Fruit fly (Drosophila melanogaster) whole organism, embryonic: Measurements from ENCODE around the gene CG42758.

Source experiments
- BEAF-32 ChIP-seq: fragments of 200-800 bp; sonication (Bioruptor generic); optimal IDR thresholded peaks from 3 replicates; lab custom pipeline; 2017; ENCODE audit warnings: missing biosample characterization, missing genetic modification characterization, mild to moderate bottlenecking, moderate library complexity, missing genetic modification reagents
- CG10366 ChIP-seq: fragments of 200-800 bp; sonication (Bioruptor generic); IDR thresholded peaks from 2 replicates; pipeline ENCODE4 v1.3.6; 2022; ENCODE audit warnings: missing biosample characterization, missing genetic modification characterization
- CG10462 ChIP-seq: fragments of 200-800 bp; sonication (Bioruptor generic); optimal IDR thresholded peaks from 2 replicates; lab custom pipeline; 2016; ENCODE audit warnings: missing biosample characterization, missing genetic modification characterization
- CG11723 ChIP-seq: fragments of 200-800 bp; sonication (Bioruptor generic); optimal IDR thresholded peaks from 2 replicates; lab custom pipeline; 2017; ENCODE audit warnings: missing biosample characterization, mild to moderate bottlenecking, missing genetic modification characterization
- CG12104 ChIP-seq: fragments of 200-800 bp; sonication (Bioruptor generic); optimal IDR thresholded peaks from 3 replicates; lab custom pipeline; 2016; ENCODE audit warnings: missing biosample characterization, missing genetic modification characterization
- CG12299 ChIP-seq: fragments of 200-800 bp; sonication (Bioruptor generic); optimal IDR thresholded peaks from 2 replicates; lab custom pipeline; 2018; ENCODE audit warnings: missing biosample characterization, mild to moderate bottlenecking, missing genetic modification characterization
- CG13424 ChIP-seq: fragments of 200-800 bp; sonication (Bioruptor generic); optimal IDR thresholded peaks from 2 replicates; lab custom pipeline; 2019; ENCODE audit warnings: missing biosample characterization, mild to moderate bottlenecking, missing genetic modification characterization, moderate library complexity
- CG14710 ChIP-seq: fragments of 200-800 bp; sonication (Bioruptor generic); optimal IDR thresholded peaks from 3 replicates; lab custom pipeline; 2019; ENCODE audit warnings: missing biosample characterization, mild to moderate bottlenecking, missing genetic modification characterization, moderate library complexity
- CG15479 ChIP-seq: fragments of 200-800 bp; sonication (Bioruptor generic); optimal IDR thresholded peaks from 3 replicates; lab custom pipeline; 2019; ENCODE audit warnings: missing biosample characterization, mild to moderate bottlenecking, missing genetic modification characterization, moderate library complexity
- CG16813 ChIP-seq: fragments of 200-800 bp; sonication (Bioruptor generic); IDR thresholded peaks from 3 replicates; pipeline ENCODE4 v1.3.6; 2022; ENCODE audit warnings: missing biosample characterization, missing genetic modification characterization; ENCODE audit not compliant: partially characterized antibody
- CG17186 ChIP-seq: fragments of 200-800 bp; sonication (Bioruptor generic); optimal IDR thresholded peaks from 3 replicates; lab custom pipeline; 2017; ENCODE audit warnings: missing biosample characterization, missing genetic modification reagents, missing genetic modification characterization
- CG17328 ChIP-seq: fragments of 200-800 bp; sonication (Bioruptor generic); IDR thresholded peaks from 2 replicates; pipeline ENCODE4 v1.3.6; 2022; ENCODE audit warnings: missing biosample characterization, missing genetic modification characterization
- CG18262 ChIP-seq: fragments of 200-800 bp; optimal IDR thresholded peaks from 3 replicates; lab custom pipeline; 2019; ENCODE audit warnings: missing biosample characterization, mild to moderate bottlenecking, missing genetic modification characterization, moderate library complexity
- CG18599 ChIP-seq: fragments of 200-800 bp; sonication (Bioruptor generic); optimal IDR thresholded peaks from 3 replicates; lab custom pipeline; 2017; ENCODE audit warnings: missing biosample characterization, missing genetic modification characterization, mild to moderate bottlenecking, moderate library complexity, missing genetic modification reagents
- CG18764 ChIP-seq: fragments of 200-800 bp; sonication (Bioruptor generic); optimal IDR thresholded peaks from 3 replicates; lab custom pipeline; 2016; ENCODE audit warnings: missing biosample characterization, missing genetic modification characterization
- CG2202 ChIP-seq: fragments of 200-800 bp; sonication (Bioruptor generic); optimal IDR thresholded peaks from 2 replicates; lab custom pipeline; 2018; ENCODE audit warnings: missing biosample characterization, mild to moderate bottlenecking, missing genetic modification characterization
- CG32772 ChIP-seq: fragments of 200-800 bp; sonication (Bioruptor generic); IDR thresholded peaks from 2 replicates; pipeline ENCODE4 v1.3.6; 2022; ENCODE audit warnings: missing biosample characterization, missing genetic modification characterization
- CG3726 ChIP-seq: fragments of 200-800 bp; sonication (Bioruptor generic); IDR thresholded peaks from 3 replicates; pipeline ENCODE4, ENCODE4 v1.3.6; 2022; ENCODE audit warnings: missing biosample characterization, missing genetic modification characterization
- CG4328 ChIP-seq: fragments of 200-800 bp; sonication (Bioruptor generic); optimal IDR thresholded peaks from 3 replicates; lab custom pipeline; 2017; ENCODE audit warnings: missing biosample characterization, missing genetic modification reagents, missing genetic modification characterization
- CG4854 ChIP-seq: fragments of 200-800 bp; sonication (Bioruptor generic); optimal IDR thresholded peaks from 2 replicates; lab custom pipeline; 2016; ENCODE audit warnings: missing biosample characterization, missing genetic modification characterization, inconsistent platforms
- CG5245 ChIP-seq: fragments of 200-800 bp; sonication (Bioruptor generic); optimal IDR thresholded peaks from 3 replicates; lab custom pipeline; 2016; ENCODE audit warnings: missing biosample characterization, missing genetic modification characterization
- CG6689 ChIP-seq: fragments of 200-800 bp; sonication (Bioruptor generic); IDR thresholded peaks from 2 replicates; pipeline ENCODE4 v1.3.6; 2022; ENCODE audit warnings: missing biosample characterization, missing genetic modification characterization
- CG7839 ChIP-seq: fragments of 200-800 bp; sonication (Bioruptor generic); optimal IDR thresholded peaks from 3 replicates; lab custom pipeline; 2018; ENCODE audit warnings: missing biosample characterization, mild to moderate bottlenecking, missing genetic modification characterization, moderate library complexity
- CG9876 ChIP-seq: fragments of 200-800 bp; sonication (Bioruptor generic); optimal IDR thresholded peaks from 2 replicates; lab custom pipeline; 2016; ENCODE audit warnings: missing biosample characterization, missing genetic modification characterization
- CoRest ChIP-seq: fragments of 200-800 bp; sonication (Bioruptor generic); optimal IDR thresholded peaks from 3 replicates; lab custom pipeline; 2018; ENCODE audit warnings: missing biosample characterization, mild to moderate bottlenecking, missing genetic modification characterization, moderate library complexity
- Doc3 ChIP-seq: fragments of 200-800 bp; sonication (Bioruptor generic); IDR thresholded peaks from 3 replicates; pipeline ENCODE4 v1.3.6; 2022; ENCODE audit warnings: missing biosample characterization, missing genetic modification characterization; ENCODE audit not compliant: partially characterized antibody
- Ets97D ChIP-seq: fragments of 200-800 bp; sonication (Bioruptor generic); optimal IDR thresholded peaks from 3 replicates; lab custom pipeline; 2016; ENCODE audit warnings: missing biosample characterization, missing genetic modification characterization
- Fer2 ChIP-seq: fragments of 200-800 bp; sonication (Bioruptor generic); optimal IDR thresholded peaks from 2 replicates; lab custom pipeline; 2018; ENCODE audit warnings: missing biosample characterization, mild to moderate bottlenecking, missing genetic modification characterization, moderate library complexity
- HHEX ChIP-seq: fragments of 200-800 bp; sonication (Bioruptor generic); optimal IDR thresholded peaks from 3 replicates; lab custom pipeline; 2017; ENCODE audit warnings: missing biosample characterization, mild to moderate bottlenecking, missing genetic modification characterization, missing genetic modification reagents
- Hmr ChIP-seq: fragments of 200-800 bp; sonication (Bioruptor generic); optimal IDR thresholded peaks from 3 replicates; lab custom pipeline; 2017; ENCODE audit warnings: mild to moderate bottlenecking, missing biosample characterization, missing genetic modification reagents, missing genetic modification characterization
- Hr3 ChIP-seq: fragments of 200-800 bp; sonication (Bioruptor generic); optimal IDR thresholded peaks from 3 replicates; lab custom pipeline; 2016; ENCODE audit warnings: missing biosample characterization, missing genetic modification characterization
- Hsf ChIP-seq: fragments of 200-800 bp; sonication (Bioruptor generic); optimal IDR thresholded peaks from 3 replicates; lab custom pipeline; 2016; ENCODE audit warnings: missing biosample characterization, missing genetic modification characterization
- Lhr ChIP-seq: fragments of 200-800 bp; sonication (Bioruptor generic); optimal IDR thresholded peaks from 3 replicates; lab custom pipeline; 2017; ENCODE audit warnings: mild to moderate bottlenecking, missing biosample characterization, missing genetic modification reagents, missing genetic modification characterization
- Max ChIP-seq: fragments of 200-800 bp; sonication (Bioruptor generic); optimal IDR thresholded peaks from 2 replicates; lab custom pipeline; 2016; ENCODE audit warnings: missing biosample characterization, mild to moderate bottlenecking, missing genetic modification characterization
- Nf-YA ChIP-seq: fragments of 200-800 bp; sonication (Bioruptor generic); IDR thresholded peaks from 2 replicates; pipeline ENCODE4 v1.3.6; 2022; ENCODE audit warnings: missing biosample characterization, missing genetic modification characterization
- Xrp1 ChIP-seq: fragments of 200-800 bp; sonication (Bioruptor generic); IDR thresholded peaks from 2 replicates; pipeline ENCODE4 v1.3.6; 2022; ENCODE audit warnings: missing biosample characterization, missing genetic modification characterization
- abd-A ChIP-seq: fragments of 200-800 bp; sonication (Bioruptor generic); optimal IDR thresholded peaks from 3 replicates; lab custom pipeline; 2019; ENCODE audit warnings: missing biosample characterization, mild to moderate bottlenecking, missing genetic modification characterization, moderate library complexity
- cwo ChIP-seq: fragments of 200-800 bp; sonication (Bioruptor generic); optimal IDR thresholded peaks from 3 replicates; lab custom pipeline; 2017; ENCODE audit warnings: missing biosample characterization, missing genetic modification characterization, mild to moderate bottlenecking, moderate library complexity, missing genetic modification reagents
- fd64A ChIP-seq: fragments of 200-800 bp; sonication (Bioruptor generic); optimal IDR thresholded peaks from 3 replicates; lab custom pipeline; 2018; ENCODE audit warnings: missing biosample characterization, mild to moderate bottlenecking, missing genetic modification characterization
- gem ChIP-seq: fragments of 200-800 bp; sonication (Bioruptor generic); optimal IDR thresholded peaks from 2 replicates; lab custom pipeline; 2019; ENCODE audit warnings: missing biosample characterization, mild to moderate bottlenecking, missing genetic modification characterization, moderate library complexity
- grau ChIP-seq: fragments of 200-800 bp; optimal IDR thresholded peaks from 3 replicates; lab custom pipeline; 2019; ENCODE audit warnings: missing biosample characterization, mild to moderate bottlenecking, missing genetic modification characterization, moderate library complexity
- hbn ChIP-seq: fragments of 200-800 bp; sonication (Bioruptor generic); IDR thresholded peaks from 2 replicates; pipeline ENCODE4 v1.3.6; 2022; ENCODE audit warnings: missing biosample characterization, missing genetic modification characterization; ENCODE audit not compliant: partially characterized antibody
- kah ChIP-seq: fragments of 200-800 bp; sonication (Bioruptor generic); optimal IDR thresholded peaks from 2 replicates; lab custom pipeline; 2018; ENCODE audit warnings: missing biosample characterization, mild to moderate bottlenecking, missing genetic modification characterization
- nmo ChIP-seq: fragments of 200-800 bp; sonication (Bioruptor generic); optimal IDR thresholded peaks from 2 replicates; lab custom pipeline; 2018; ENCODE audit warnings: missing biosample characterization, mild to moderate bottlenecking, missing genetic modification characterization, moderate library complexity
- onecut ChIP-seq: fragments of 200-800 bp; sonication (Bioruptor generic); IDR thresholded peaks from 2 replicates; pipeline ENCODE4 v1.3.6; 2022; ENCODE audit warnings: missing biosample characterization, missing genetic modification characterization
- psq ChIP-seq: fragments of 200-800 bp; sonication (Bioruptor generic); optimal IDR thresholded peaks from 2 replicates; lab custom pipeline; 2017; ENCODE audit warnings: missing biosample characterization, missing genetic modification characterization
- salm ChIP-seq: fragments of 200-800 bp; sonication (Bioruptor generic); optimal IDR thresholded peaks from 2 replicates; lab custom pipeline; 2018; ENCODE audit warnings: missing biosample characterization, mild to moderate bottlenecking, missing genetic modification characterization
- tap ChIP-seq: fragments of 200-800 bp; optimal IDR thresholded peaks from 3 replicates; lab custom pipeline; 2019; ENCODE audit warnings: missing biosample characterization, mild to moderate bottlenecking, missing genetic modification characterization, moderate library complexity
- twi ChIP-seq: fragments of 200-800 bp; optimal IDR thresholded peaks from 2 replicates; lab custom pipeline; 2019; ENCODE audit warnings: missing biosample characterization, mild to moderate bottlenecking, missing genetic modification characterization, moderate library complexity
- zen2 ChIP-seq: fragments of 200-800 bp; sonication (Bioruptor generic); IDR thresholded peaks from 3 replicates; pipeline ENCODE4 v1.3.6; 2022; ENCODE audit warnings: missing biosample characterization, missing genetic modification characterization; ENCODE audit not compliant: partially characterized antibody

Gene CG42758

DNA sequence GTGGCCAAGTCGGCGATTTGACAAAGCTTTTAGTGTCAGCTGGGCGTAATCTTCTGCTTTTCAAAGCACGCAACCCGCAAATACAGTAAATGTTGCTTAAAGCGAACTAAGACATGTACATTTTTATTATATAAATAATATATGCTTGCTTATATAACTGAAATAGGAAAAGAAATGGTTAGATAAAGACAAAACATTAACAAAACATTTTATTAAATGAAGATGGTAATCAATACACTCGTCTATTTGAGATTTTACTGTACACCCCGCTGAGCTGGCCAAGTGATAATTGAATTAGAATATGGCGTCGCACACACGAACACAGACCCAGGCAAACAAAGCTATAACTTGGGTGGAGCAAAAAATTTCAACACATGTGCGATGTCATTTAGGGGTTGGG is 7.4 kb downstream of the CG42758 start:
- TF ChIP-seq CG7839 (tag; lab: Kevin White, UChicago): no peak
- 0 out of 2 replicates have a peak, but pooled peaks have one; percentile 14 for TF ChIP-seq CG10366 (GFP tag; lab: Robert Waterston, UW)
- peak; percentile 25 for TF ChIP-seq CG14710
- TF ChIP-seq CG12299 (tag; lab: Kevin White, UChicago): no peak
- peak; percentile 28 for TF ChIP-seq nmo (GFP tag; lab: Kevin White, UChicago)
- TF ChIP-seq Nf-YA: no peak
- no peak for TF ChIP-seq Hmr (GFP tag; lab: Kevin White, UChicago)
- TF ChIP-seq CG18599 (GFP tag; lab: Kevin White, UChicago): peak; percentile 16
- TF ChIP-seq CG15479 (GFP tag; lab: Kevin White, UChicago): no peak
- TF ChIP-seq CG10462 (GFP tag; lab: Kevin White, UChicago): no peak
- peak; percentile 43 for TF ChIP-seq CG6689 (GFP tag; lab: Robert Waterston, UW)
- no peak for TF ChIP-seq CG18764
- TF ChIP-seq salm: no peak
- no peak for TF ChIP-seq HHEX
- TF ChIP-seq zen2: no peak
- no peak for TF ChIP-seq Lhr
- no peak for TF ChIP-seq onecut
- no peak for TF ChIP-seq CG17186
- no peak for TF ChIP-seq kah
- TF ChIP-seq CG9876 (GFP tag; lab: Kevin White, UChicago): no peak
- no peak for TF ChIP-seq BEAF-32 (GFP tag; lab: Kevin White, UChicago)
- no peak for TF ChIP-seq Ets97D
- peak; percentile 84 for TF ChIP-seq grau
- TF ChIP-seq Xrp1 (GFP tag; lab: Robert Waterston, UW): peak; percentile 63
- TF ChIP-seq CG3726 (GFP tag; lab: Robert Waterston, UW): no peak
- TF ChIP-seq Doc3 (GFP tag; lab: Robert Waterston, UW): no peak
- no peak for TF ChIP-seq abd-A (tag; lab: Kevin White, UChicago)
- no peak for TF ChIP-seq fd64A
- TF ChIP-seq Hr3: no peak
- TF ChIP-seq CG18262 (tag; lab: Kevin White, UChicago): peak; percentile 50
- no peak; the same call in 1 of the 2 replicates for TF ChIP-seq CG32772 (GFP tag; lab: Robert Waterston, UW)
- TF ChIP-seq CG11723: no peak
- no peak for TF ChIP-seq twi
- peak; percentile 37 for TF ChIP-seq CG13424
- no peak for TF ChIP-seq CG4854 (GFP tag; lab: Kevin White, UChicago)
- peak; percentile 42 for TF ChIP-seq tap
- no peak for TF ChIP-seq CG17328 (GFP tag; lab: Robert Waterston, UW)
- TF ChIP-seq CG16813 (GFP tag; lab: Robert Waterston, UW): no peak
- TF ChIP-seq hbn (GFP tag; lab: Robert Waterston, UW): no peak
- no peak for TF ChIP-seq CG4328
- peak; percentile 13 for TF ChIP-seq CoRest (tag; lab: Kevin White, UChicago)
- TF ChIP-seq CG2202 (tag; lab: Kevin White, UChicago): no peak
- TF ChIP-seq CG12104 (GFP tag; lab: Kevin White, UChicago): no peak
- no peak for TF ChIP-seq Max (GFP tag; lab: Kevin White, UChicago)
- TF ChIP-seq CG5245: peak; percentile 2
- TF ChIP-seq Hsf: no peak
- peak; percentile 41 for TF ChIP-seq gem (tag; lab: Kevin White, UChicago)
- TF ChIP-seq Fer2 (tag; lab: Kevin White, UChicago): no peak
- TF ChIP-seq psq (GFP tag; lab: Kevin White, UChicago): no peak
- no peak for TF ChIP-seq cwo (GFP tag; lab: Kevin White, UChicago)
